Worm (Caenorhabditis elegans) whole organism, late embryonic: Measurements from ENCODE around the gene R09E10.6.

Source experiments
- F13H6.1 ChIP-seq: sonication (generic microtip); optimal IDR thresholded peaks from 2 replicates; lab custom pipeline; 2016; ENCODE audit warnings: missing genetic modification characterization, missing compliant biosample characterization
- ceh-2 ChIP-seq: sonication (generic microtip); optimal IDR thresholded peaks from 2 replicates; lab custom pipeline; 2016; ENCODE audit warnings: missing genotype, missing genetic modification characterization, missing compliant biosample characterization
- elt-2 ChIP-seq: sonication (generic microtip); optimal IDR thresholded peaks from 2 replicates; lab custom pipeline; 2016; ENCODE audit warnings: missing genetic modification reagents, missing genetic modification characterization, missing compliant biosample characterization
- eyg-1 ChIP-seq: sonication (generic microtip); optimal IDR thresholded peaks from 2 replicates; lab custom pipeline; 2016; ENCODE audit warnings: missing genotype, missing genetic modification characterization, missing compliant biosample characterization
- hlh-30 ChIP-seq: sonication (generic microtip); optimal IDR thresholded peaks from 2 replicates; lab custom pipeline; 2017; ENCODE audit warnings: antibody characterized with exemption, missing genetic modification characterization, missing compliant biosample characterization; ENCODE audit not compliant: insufficient read depth
- rnt-1 ChIP-seq: sonication (generic microtip); optimal IDR thresholded peaks from 2 replicates; lab custom pipeline; 2016; ENCODE audit warnings: missing genetic modification characterization, missing compliant biosample characterization
- ttx-3 ChIP-seq: sonication (generic microtip); optimal IDR thresholded peaks from 2 replicates; lab custom pipeline; 2016; ENCODE audit warnings: missing genetic modification reagents, missing genetic modification characterization, missing compliant biosample characterization
- unc-3 ChIP-seq, 2 experiments: fragments of 200-800 bp in 1 of 2; sonication (Bioruptor generic) in 1 of 2; sonication (generic microtip) in 1 of 2; conservative IDR thresholded peaks in 1 of 2; optimal IDR thresholded peaks in 1 of 2; 2 replicates each; pipeline versions ENCODE4 v1.3.6 to Lab custom; 2016 to 2022; ENCODE audit warnings: missing compliant biosample characterization in 2 of 2, missing genetic modification characterization in 2 of 2, missing genetic modification reagents in 1 of 2

The R09E10.6 gene

DNA sequence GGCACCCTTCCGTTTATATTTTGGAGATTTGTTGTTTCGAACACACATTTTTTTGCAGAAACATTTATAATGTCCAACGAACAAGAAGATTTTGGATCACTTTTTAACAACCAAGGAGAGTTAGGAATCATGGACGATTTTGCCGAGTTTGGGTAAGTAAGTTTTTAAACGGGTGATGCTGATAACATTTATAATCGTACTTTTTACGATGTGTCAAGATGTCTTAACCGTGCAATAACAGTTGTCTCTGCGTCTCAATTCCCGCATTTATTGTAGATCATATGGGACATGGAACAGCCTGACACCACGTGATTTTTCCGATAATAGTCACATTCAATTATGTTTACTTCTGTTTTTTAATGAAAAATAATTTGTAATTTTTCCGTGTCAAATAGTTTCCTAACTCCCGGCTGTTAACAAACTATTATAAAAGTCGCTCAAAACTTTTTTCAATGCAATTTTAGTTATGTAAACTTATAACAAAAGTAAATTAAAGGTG, 43.3 kb downstream of the R09E10.6 start, which contains the start of gene daf-14:
daf-14 (plus strand) TSS at position 51 of the 499 bp plus-strand sequence.
- TF ChIP-seq hlh-30 (peak; percentile 23), F13H6.1 (tag; lab: Kevin White, UChicago) (no peak), unc-3 (GFP tag; conservative IDR thresholded peaks at IDR 0.05; lab: Robert Waterston, UW) (no peak), unc-3 (tag; optimal IDR thresholded peaks at IDR 0.05; lab: Kevin White, UChicago) (no peak)

DNA sequence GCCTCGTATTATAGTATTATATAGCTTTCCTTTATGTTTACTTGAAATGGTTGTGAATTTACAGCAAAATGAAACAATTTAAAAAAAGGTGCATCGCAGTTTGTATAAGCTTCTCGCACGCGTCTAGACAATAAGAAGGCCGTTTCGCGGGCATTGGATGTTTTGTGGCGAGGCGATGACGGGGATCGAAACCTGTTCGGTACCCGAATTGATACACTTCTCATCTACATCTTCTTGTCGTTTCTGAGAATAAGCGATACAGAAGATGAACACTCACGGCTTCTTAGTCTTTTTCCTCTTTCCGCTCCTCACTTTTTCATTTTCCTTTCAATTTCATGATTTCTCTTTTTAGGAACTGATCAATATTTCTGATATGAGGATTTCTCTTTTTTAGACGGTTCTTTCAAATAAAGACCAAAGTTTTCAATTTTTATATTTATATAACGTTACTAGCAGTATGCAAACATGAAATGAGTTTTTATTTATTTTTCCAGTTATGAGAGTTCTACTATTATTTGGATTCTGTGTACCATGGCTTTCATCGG, 48.2 kb downstream of the R09E10.6 start, which contains the start of gene F01G10.10:
F01G10.10 (plus strand) TSS at position 495 of the 545 bp plus-strand sequence.
- TF ChIP-seq ttx-3 (tag; lab: Kevin White, UChicago) (no peak), ceh-2 (tag; lab: Kevin White, UChicago) (no peak), eyg-1 (tag; lab: Kevin White, UChicago) (no peak)

DNA sequence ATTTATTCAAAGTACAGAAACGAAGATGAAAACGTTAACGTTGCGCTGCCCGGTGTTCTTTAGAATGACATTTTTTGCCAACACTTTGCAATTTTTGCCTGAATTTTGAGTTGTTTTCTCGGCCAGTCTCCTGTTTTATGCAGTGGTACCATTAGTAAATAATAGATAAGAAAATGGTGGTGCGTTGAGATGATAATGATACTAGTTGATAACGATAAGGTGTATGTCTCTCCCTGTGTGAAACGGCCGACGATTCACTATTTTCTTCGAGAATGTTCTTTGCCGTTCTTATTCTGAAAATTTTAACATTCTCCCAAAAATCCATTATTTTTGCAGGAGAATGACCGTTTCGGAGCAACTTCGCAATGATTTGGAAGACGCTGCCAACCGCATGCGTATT, 50.7 kb downstream of the R09E10.6 start, which contains the start of gene tkt-1:
tkt-1 (plus strand) TSS at position 337 of the 400 bp plus-strand sequence.
- TF ChIP-seq rnt-1 (no peak), elt-2 (peak; percentile 91)
